In the genomic region with DNA sequence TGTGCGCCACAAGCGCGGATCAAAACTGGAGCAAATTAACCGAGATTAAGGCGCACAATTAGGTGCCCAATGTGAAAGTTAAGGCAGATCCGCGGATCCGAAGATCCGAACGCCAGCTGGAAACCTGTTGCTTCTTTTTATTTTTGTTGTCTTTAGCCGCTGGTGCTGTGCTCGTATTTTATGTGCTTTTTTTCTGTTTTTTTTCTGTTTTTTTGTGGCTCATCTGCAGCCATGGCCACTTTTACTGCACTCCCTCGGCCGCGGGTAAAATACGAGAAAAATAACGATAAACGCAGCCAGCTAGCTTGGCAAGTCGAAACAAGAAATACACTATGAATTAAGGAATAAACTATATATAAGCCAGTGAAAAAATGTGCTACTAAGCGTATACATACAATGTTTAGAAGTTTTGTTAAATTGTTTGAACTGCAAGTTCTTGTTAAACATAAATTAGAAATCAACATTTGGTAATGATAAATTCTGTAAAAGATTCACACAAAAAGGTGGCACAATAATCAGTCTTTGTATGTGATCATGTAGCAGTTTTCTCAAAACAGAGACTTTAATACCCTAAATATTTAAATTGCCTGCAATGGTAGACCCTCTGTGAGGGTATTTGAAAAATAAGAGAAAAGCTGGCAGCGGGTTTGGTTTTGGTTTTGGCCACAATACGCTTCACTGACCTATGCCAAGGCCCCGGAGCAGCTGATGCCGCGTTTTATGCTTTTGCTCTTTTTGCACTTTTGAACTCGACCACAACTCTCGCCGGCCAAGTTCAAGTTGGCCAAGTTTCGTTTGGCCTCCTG, we compare ENCODE assay signal across 1 fruit fly cellular context.
TF ChIP-seq lines count a peak whose summit lies in the region.

No protein-coding gene starts in this region.

TF ChIP-seq in whole organism, embryonic, 481 proteins besides CTCF, POLR2A, EP300 and RAD21 (continued from another document):
- TF ChIP-seq CG14667 (GFP tag; IDR thresholded peaks at IDR 0.05; lab: Robert Waterston, UW) (no peak), CG12299 (tag; optimal IDR thresholded peaks at IDR 0.05; lab: Kevin White, UChicago) (no peak), Sox100B (GFP tag; optimal IDR thresholded peaks at IDR 0.05; lab: Kevin White, UChicago) (peak; percentile 11), nerfin-2 (GFP tag; IDR thresholded peaks at IDR 0.05; lab: Robert Waterston, UW; ENCODE audit: partially characterized antibody) (no peak), CG7745 (tag; optimal IDR thresholded peaks at IDR 0.05; lab: Kevin White, UChicago) (no peak), Ets97D (GFP tag; optimal IDR thresholded peaks at IDR 0.05; lab: Kevin White, UChicago) (no peak), Adf1 (GFP tag; IDR thresholded peaks at IDR 0.05; lab: Robert Waterston, UW) (no peak), gsb-n (tag; optimal IDR thresholded peaks at IDR 0.05; lab: Kevin White, UChicago) (no peak), Rx (GFP tag; IDR thresholded peaks at IDR 0.05; lab: Robert Waterston, UW) (no peak), sens (GFP tag; lab: Kevin White, UChicago) (peak; percentile 66), crol (GFP tag; IDR thresholded peaks at IDR 0.05; lab: Robert Waterston, UW) (no peak), CG34422 (GFP tag; IDR thresholded peaks at IDR 0.05; lab: Robert Waterston, UW) (no peak), CG9817 (tag; optimal IDR thresholded peaks at IDR 0.05; lab: Kevin White, UChicago) (no peak), Spps (tag; optimal IDR thresholded peaks at IDR 0.05; lab: Kevin White, UChicago) (no peak), NfI (GFP tag; optimal IDR thresholded peaks at IDR 0.05; lab: Kevin White, UChicago) (no peak), rib (GFP tag; IDR thresholded peaks at IDR 0.05; lab: Robert Waterston, UW) (no peak), dmrt99B (tag; optimal IDR thresholded peaks at IDR 0.05; lab: Kevin White, UChicago) (peak; percentile 22), Lpt (GFP tag; optimal IDR thresholded peaks at IDR 0.05; lab: Kevin White, UChicago) (no peak), D19A (tag; optimal IDR thresholded peaks at IDR 0.05; lab: Kevin White, UChicago) (peak; percentile 69), CG4404 (GFP tag; IDR thresholded peaks at IDR 0.05; lab: Robert Waterston, UW) (no peak), sug (tag; optimal IDR thresholded peaks at IDR 0.05; lab: Kevin White, UChicago) (no peak), Atf3 (GFP tag; optimal IDR thresholded peaks at IDR 0.05; lab: Kevin White, UChicago) (no peak), lbe (GFP tag; optimal IDR thresholded peaks at IDR 0.05; lab: Kevin White, UChicago) (no peak), ken (GFP tag; IDR thresholded peaks at IDR 0.05; lab: Robert Waterston, UW) (no peak), row (GFP tag; IDR thresholded peaks at IDR 0.05; lab: Robert Waterston, UW) (peak; percentile 22; the same call in 2 of the 3 replicates), H15 (GFP tag; IDR thresholded peaks at IDR 0.05; lab: Robert Waterston, UW) (no peak), Fer3 (tag; optimal IDR thresholded peaks at IDR 0.05; lab: Kevin White, UChicago) (no peak), CG11723 (GFP tag; optimal IDR thresholded peaks at IDR 0.05; lab: Kevin White, UChicago) (no peak), CG13424 (tag; optimal IDR thresholded peaks at IDR 0.05; lab: Kevin White, UChicago) (peak; percentile 5), Hr78 (GFP tag; optimal IDR thresholded peaks at IDR 0.05; lab: Kevin White, UChicago) (no peak), CG31441 (GFP tag; IDR thresholded peaks at IDR 0.05; lab: Robert Waterston, UW) (peak; percentile 36; the same call in 1 of the 2 replicates), CG17912 (GFP tag; optimal IDR thresholded peaks at IDR 0.05; lab: Kevin White, UChicago) (no peak), fd102C (GFP tag; optimal IDR thresholded peaks at IDR 0.05; lab: Kevin White, UChicago) (no peak), bbx (GFP tag; IDR thresholded peaks at IDR 0.05; lab: Robert Waterston, UW; ENCODE audit: partially characterized antibody) (no peak), cg (GFP tag; optimal IDR thresholded peaks at IDR 0.05; lab: Kevin White, UChicago) (no peak), CG10209 (GFP tag; optimal IDR thresholded peaks at IDR 0.05; lab: Kevin White, UChicago) (no peak), ap (GFP tag; IDR thresholded peaks at IDR 0.05; lab: Robert Waterston, UW) (no peak), odd (GFP tag; optimal IDR thresholded peaks at IDR 0.05; lab: Kevin White, UChicago) (no peak), ham (GFP tag; IDR thresholded peaks at IDR 0.05; lab: Robert Waterston, UW) (no peak), BtbVII (GFP tag; optimal IDR thresholded peaks at IDR 0.05; lab: Kevin White, UChicago) (no peak), al (GFP tag; IDR thresholded peaks at IDR 0.05; lab: Robert Waterston, UW) (no peak), ewg (GFP tag; optimal IDR thresholded peaks at IDR 0.05; lab: Kevin White, UChicago) (no peak), YL-1 (GFP tag; optimal IDR thresholded peaks at IDR 0.05; lab: Kevin White, UChicago) (no peak), grau (tag; optimal IDR thresholded peaks at IDR 0.05; lab: Kevin White, UChicago) (no peak), kni (GFP tag; optimal IDR thresholded peaks at IDR 0.05; lab: Kevin White, UChicago) (no peak), fd96Cb (tag; optimal IDR thresholded peaks at IDR 0.05; lab: Kevin White, UChicago) (no peak), croc (GFP tag; conservative IDR thresholded peaks at IDR 0.05; lab: Robert Waterston, UW) (no peak), gfzf (GFP tag; optimal IDR thresholded peaks at IDR 0.05; lab: Kevin White, UChicago) (no peak), otp (GFP tag; IDR thresholded peaks at IDR 0.05; lab: Robert Waterston, UW) (no peak), nmo (GFP tag; optimal IDR thresholded peaks at IDR 0.05; lab: Kevin White, UChicago) (peak; percentile 11), Xbp1 (GFP tag; optimal IDR thresholded peaks at IDR 0.05; lab: Kevin White, UChicago) (no peak), CG4617 (GFP tag; optimal IDR thresholded peaks at IDR 0.05; lab: Kevin White, UChicago; ENCODE audit: borderline replicate concordance) (no peak), bcd (GFP tag; optimal IDR thresholded peaks at IDR 0.05; lab: Kevin White, UChicago) (no peak), Poxn (GFP tag; IDR thresholded peaks at IDR 0.05; lab: Robert Waterston, UW) (no peak), CG14050 (GFP tag; IDR thresholded peaks at IDR 0.05; lab: Robert Waterston, UW) (no peak), run (tag; optimal IDR thresholded peaks at IDR 0.05; lab: Kevin White, UChicago) (no peak), CG4730 (GFP tag; IDR thresholded peaks at IDR 0.05; lab: Robert Waterston, UW) (no peak), oc (tag; optimal IDR thresholded peaks at IDR 0.05; lab: Kevin White, UChicago) (no peak), CG13287 (GFP tag; IDR thresholded peaks at IDR 0.05; lab: Robert Waterston, UW; ENCODE audit: partially characterized antibody) (no peak), Hmr (GFP tag; optimal IDR thresholded peaks at IDR 0.05; lab: Kevin White, UChicago) (no peak), CG8290 (GFP tag; optimal IDR thresholded peaks at IDR 0.05; lab: Kevin White, UChicago) (no peak), CG8290 (tag; optimal IDR thresholded peaks at IDR 0.05; lab: Kevin White, UChicago) (no peak), Trl (optimal IDR thresholded peaks at IDR 0.05; lab: Kevin White, UChicago) (no peak), Trl (GFP tag; optimal IDR thresholded peaks at IDR 0.05; lab: Kevin White, UChicago) (no peak), CG2116 (GFP tag; optimal IDR thresholded peaks at IDR 0.05; lab: Kevin White, UChicago) (no peak), dati (GFP tag; IDR thresholded peaks at IDR 0.05; lab: Robert Waterston, UW) (no peak), pb (GFP tag; optimal IDR thresholded peaks at IDR 0.05; lab: Kevin White, UChicago) (no peak), CHES-1-like (GFP tag; optimal IDR thresholded peaks at IDR 0.05; lab: Kevin White, UChicago) (no peak), Hr51 (GFP tag; optimal IDR thresholded peaks at IDR 0.05; lab: Kevin White, UChicago) (peak in 1 of 2 experiments; percentile 16), crp (GFP tag; optimal IDR thresholded peaks at IDR 0.05; lab: Kevin White, UChicago) (no peak), Mrtf (GFP tag; IDR thresholded peaks at IDR 0.05; lab: Robert Waterston, UW) (no peak), Usf (GFP tag; optimal IDR thresholded peaks at IDR 0.05; lab: Kevin White, UChicago) (no peak), CG8924 (tag; optimal IDR thresholded peaks at IDR 0.05; lab: Kevin White, UChicago) (no peak), CG8089 (GFP tag; optimal IDR thresholded peaks at IDR 0.05; lab: Kevin White, UChicago) (no peak), pfk (GFP tag; optimal IDR thresholded peaks at IDR 0.05; lab: Kevin White, UChicago) (no peak), Dip2 (GFP tag; IDR thresholded peaks at IDR 0.05; lab: Robert Waterston, UW) (no peak), CG7963 (GFP tag; IDR thresholded peaks at IDR 0.05; lab: Robert Waterston, UW; ENCODE audit: partially characterized antibody) (no peak), bsh (GFP tag; optimal IDR thresholded peaks at IDR 0.05; lab: Kevin White, UChicago) (peak in 1 of 2 experiments; percentile 7), so (GFP tag; IDR thresholded peaks at IDR 0.05; lab: Robert Waterston, UW) (no peak), ci (GFP tag; IDR thresholded peaks at IDR 0.05; lab: Robert Waterston, UW) (no peak), gem (tag; optimal IDR thresholded peaks at IDR 0.05; lab: Kevin White, UChicago) (peak; percentile 21), CG42726 (GFP tag; IDR thresholded peaks at IDR 0.05; lab: Robert Waterston, UW; ENCODE audit: partially characterized antibody) (no peak), Sin3A (optimal IDR thresholded peaks at IDR 0.05; lab: Kevin White, UChicago) (no peak), CG4424 (GFP tag; optimal IDR thresholded peaks at IDR 0.05; lab: Kevin White, UChicago) (no peak), sd (tag; optimal IDR thresholded peaks at IDR 0.05; lab: Kevin White, UChicago) (no peak), disco-r (GFP tag; optimal IDR thresholded peaks at IDR 0.05; lab: Kevin White, UChicago) (no peak), Asciz (GFP tag; optimal IDR thresholded peaks at IDR 0.05; lab: Kevin White, UChicago) (no peak), Atf-2 (GFP tag; optimal IDR thresholded peaks at IDR 0.05; lab: Kevin White, UChicago) (no peak), CkIIα-i1 (GFP tag; IDR thresholded peaks at IDR 0.05; lab: Robert Waterston, UW) (no peak), CG5953 (GFP tag; IDR thresholded peaks at IDR 0.05; lab: Robert Waterston, UW) (no peak), Nf-YB (GFP tag; optimal IDR thresholded peaks at IDR 0.05; lab: Kevin White, UChicago) (no peak), Lhr (GFP tag; optimal IDR thresholded peaks at IDR 0.05; lab: Kevin White, UChicago) (no peak), CG11093 (GFP tag; IDR thresholded peaks at IDR 0.05; lab: Robert Waterston, UW) (no peak), Meics (GFP tag; optimal IDR thresholded peaks at IDR 0.05; lab: Kevin White, UChicago) (no peak), CG2678 (tag; optimal IDR thresholded peaks at IDR 0.05; lab: Kevin White, UChicago) (peak; percentile 10), Sox102F (GFP tag; optimal IDR thresholded peaks at IDR 0.05; lab: Kevin White, UChicago) (no peak), nerfin-1 (tag; optimal IDR thresholded peaks at IDR 0.05; lab: Kevin White, UChicago) (no peak), ems (GFP tag; optimal IDR thresholded peaks at IDR 0.05; lab: Kevin White, UChicago) (no peak), tio (GFP tag; optimal IDR thresholded peaks at IDR 0.05; lab: Kevin White, UChicago) (no peak), Kr (GFP tag; optimal IDR thresholded peaks at IDR 0.05; lab: Kevin White, UChicago) (no peak), pros (GFP tag; optimal IDR thresholded peaks at IDR 0.05; lab: Kevin White, UChicago) (no peak), kay (GFP tag; optimal IDR thresholded peaks at IDR 0.05; lab: Kevin White, UChicago) (no peak), CG2875 (GFP tag; optimal IDR thresholded peaks at IDR 0.05; lab: Kevin White, UChicago) (no peak), CG3838 (GFP tag; optimal IDR thresholded peaks at IDR 0.05; lab: Kevin White, UChicago) (no peak), CG10366 (GFP tag; IDR thresholded peaks at IDR 0.05; lab: Robert Waterston, UW) (no peak), pzg (GFP tag; optimal IDR thresholded peaks at IDR 0.05; lab: Kevin White, UChicago) (no peak), CG32767 (GFP tag; IDR thresholded peaks at IDR 0.05; lab: Robert Waterston, UW) (no peak)
